Fruit fly (Drosophila melanogaster): ENCODE measurements around the gene CG14710.

dm6 chr3R:11665925-11666687 is 46.2 kb downstream of the CG14710 start:
- peak; percentile 12 for TF ChIP-seq Pif1A (GFP tag; optimal IDR thresholded peaks at IDR 0.05)
- no peak for TF ChIP-seq Snoo (tag; optimal IDR thresholded peaks at IDR 0.05)
- TF ChIP-seq CG4496 (GFP tag; IDR thresholded peaks at IDR 0.05): no peak
- no peak for TF ChIP-seq gl (tag; optimal IDR thresholded peaks at IDR 0.05)
- no peak for TF ChIP-seq rn (GFP tag; IDR thresholded peaks at IDR 0.05)
- no peak for TF ChIP-seq fd96Ca (GFP tag; IDR thresholded peaks at IDR 0.05)
- no peak for TF ChIP-seq CG8301 (tag; optimal IDR thresholded peaks at IDR 0.05)
- TF ChIP-seq CG32121 (GFP tag; IDR thresholded peaks at IDR 0.05): no peak
- no peak for TF ChIP-seq CG17806 (tag; optimal IDR thresholded peaks at IDR 0.05)
- TF ChIP-seq EcR (GFP tag; optimal IDR thresholded peaks at IDR 0.05): no peak
- no peak for TF ChIP-seq D1 (tag; optimal IDR thresholded peaks at IDR 0.05)
- TF ChIP-seq CG9948 (tag; optimal IDR thresholded peaks at IDR 0.05): no peak
- TF ChIP-seq CG8159 (tag; optimal IDR thresholded peaks at IDR 0.05): no peak
- TF ChIP-seq CG10348 (GFP tag; IDR thresholded peaks at IDR 0.05): no peak

Measured in whole organism, pupa.